Worm (Caenorhabditis elegans) whole organism, L2 larva: ENCODE results near the gene H17B01.2.

Experiments
- Y55F3AM.14 ChIP-seq: fragments of 200-800 bp; sonication (Bioruptor generic); optimal IDR thresholded peaks from 2 replicates; lab custom pipeline; 2018; ENCODE audit warnings: mild to moderate bottlenecking, missing genetic modification characterization, missing compliant biosample characterization
- ZK546.5 ChIP-seq: sonication (generic microtip); optimal IDR thresholded peaks from 2 replicates; lab custom pipeline; 2017; ENCODE audit warnings: missing biosample characterization, missing genetic modification characterization
- blmp-1 ChIP-seq: sonication (generic microtip); optimal IDR thresholded peaks from 2 replicates; lab custom pipeline; 2017; ENCODE audit warnings: missing genetic modification characterization, mild to moderate bottlenecking, missing compliant biosample characterization, antibody characterized with exemption, moderate library complexity; ENCODE audit not compliant: insufficient read depth
- dmd-4 ChIP-seq: sonication (generic microtip); optimal IDR thresholded peaks from 2 replicates; lab custom pipeline; 2017; ENCODE audit warnings: missing biosample characterization, missing genetic modification characterization
- elt-3 ChIP-seq: sonication (generic microtip); optimal IDR thresholded peaks from 2 replicates; lab custom pipeline; 2017; ENCODE audit warnings: missing biosample characterization, missing genetic modification characterization
- lin-13 ChIP-seq: fragments of 150-350 bp; optimal IDR thresholded peaks from 2 replicates; lab custom pipeline; 2014; ENCODE audit warnings: missing biosample characterization, missing genetic modification reagents, missing genetic modification characterization
- lin-39 ChIP-seq: fragments of 150-350 bp; optimal IDR thresholded peaks from 2 replicates; lab custom pipeline; 2014; ENCODE audit warnings: missing biosample characterization, missing genetic modification reagents, missing genetic modification characterization
- nhr-11 ChIP-seq: fragments of 150-350 bp; optimal IDR thresholded peaks from 2 replicates; lab custom pipeline; 2014; ENCODE audit warnings: missing biosample characterization, missing genetic modification characterization
- nhr-77 ChIP-seq: fragments of 150-350 bp; optimal IDR thresholded peaks from 2 replicates; lab custom pipeline; 2014; ENCODE audit warnings: missing biosample characterization, missing genetic modification characterization
- snpc-4 ChIP-seq: fragments of 150-350 bp; optimal IDR thresholded peaks from 2 replicates; lab custom pipeline; 2014; ENCODE audit warnings: missing biosample characterization, missing genetic modification characterization
- unc-39 ChIP-seq: fragments of 150-350 bp; optimal IDR thresholded peaks from 2 replicates; lab custom pipeline; 2014; ENCODE audit warnings: missing biosample characterization, missing genetic modification characterization
- unc-55 ChIP-seq: fragments of 150-350 bp; sonication (generic microtip); optimal IDR thresholded peaks from 3 replicates; lab custom pipeline; 2014; ENCODE audit warnings: missing biosample characterization, missing genetic modification reagents, missing genetic modification characterization
- unc-62 ChIP-seq: fragments of 150-350 bp; optimal IDR thresholded peaks from 2 replicates; lab custom pipeline; 2014; ENCODE audit warnings: missing biosample characterization, missing genetic modification reagents, missing genetic modification characterization
- ztf-4 ChIP-seq: fragments of 150-350 bp; optimal IDR thresholded peaks from 2 replicates; lab custom pipeline; 2014; ENCODE audit warnings: missing biosample characterization, missing genetic modification characterization

DNA sequence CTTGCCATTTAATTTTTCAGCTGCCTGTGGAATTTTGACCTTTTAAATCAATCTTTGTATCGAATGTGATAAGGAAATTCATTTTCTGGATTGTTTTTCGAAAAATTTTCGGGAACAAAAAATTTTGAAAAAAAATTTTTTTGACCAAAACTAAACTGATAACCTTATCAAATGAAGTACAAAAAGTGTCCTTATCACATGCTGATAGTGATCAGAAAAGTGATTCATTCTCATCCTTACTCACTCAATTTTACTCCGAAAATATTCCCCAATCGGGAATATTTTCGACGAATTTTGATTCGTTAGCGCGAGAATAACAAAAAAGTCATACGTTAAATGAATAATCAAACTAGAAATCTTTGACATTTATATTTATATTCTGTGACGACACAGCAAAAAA lies 5.0 kb downstream of the H17B01.2 start:
- TF ChIP-seq unc-62 (GFP tag; lab: Kevin White, UChicago) (no peak), snpc-4 (tag; lab: Kevin White, UChicago) (no peak), dmd-4 (tag; lab: Kevin White, UChicago) (no peak), ZK546.5 (no peak), nhr-11 (tag; lab: Kevin White, UChicago) (no peak), lin-13 (no peak), nhr-77 (tag; lab: Kevin White, UChicago) (no peak), unc-55 (GFP tag; lab: Kevin White, UChicago) (no peak), ztf-4 (tag; lab: Kevin White, UChicago) (no peak), blmp-1 (no peak), elt-3 (no peak), unc-39 (no peak), Y55F3AM.14 (GFP tag; lab: Kevin White, UChicago) (no peak), lin-39 (tag; lab: Kevin White, UChicago) (no peak)
